Fruit fly (Drosophila melanogaster) whole organism, embryonic: ENCODE results near the gene Lerp.
A peak's percentile ranks its signal among the peaks of the same experiment; 100 is the strongest.

ENCODE experiments used
- Ada2b ChIP-seq: fragments of 200-800 bp; sonication (Bioruptor generic); IDR thresholded peaks from 2 replicates; pipeline ENCODE4 v1.3.6; 2022; ENCODE audit warnings: missing biosample characterization, missing genetic modification characterization
- Bteb2 ChIP-seq: fragments of 200-800 bp; sonication (Bioruptor generic); optimal IDR thresholded peaks from 2 replicates; lab custom pipeline; 2016; ENCODE audit warnings: missing biosample characterization, missing genetic modification characterization
- CG10209 ChIP-seq: fragments of 200-800 bp; sonication (Bioruptor generic); optimal IDR thresholded peaks from 3 replicates; lab custom pipeline; 2017; ENCODE audit warnings: missing biosample characterization, mild to moderate bottlenecking, missing genetic modification characterization, missing genetic modification reagents
- CG10366 ChIP-seq: fragments of 200-800 bp; sonication (Bioruptor generic); IDR thresholded peaks from 2 replicates; pipeline ENCODE4 v1.3.6; 2022; ENCODE audit warnings: missing biosample characterization, missing genetic modification characterization
- CG11247 ChIP-seq: fragments of 200-800 bp; sonication (Bioruptor generic); IDR thresholded peaks from 2 replicates; pipeline ENCODE4 v1.3.6; 2022; ENCODE audit warnings: missing biosample characterization, missing genetic modification characterization
- CG11560 ChIP-seq: fragments of 200-800 bp; sonication (Bioruptor generic); IDR thresholded peaks from 3 replicates; pipeline ENCODE4 v1.3.6; 2022; ENCODE audit warnings: missing biosample characterization, missing genetic modification characterization
- CG12769 ChIP-seq: fragments of 200-800 bp; sonication (Bioruptor generic); optimal IDR thresholded peaks from 2 replicates; lab custom pipeline; 2019; ENCODE audit warnings: missing biosample characterization, mild to moderate bottlenecking, missing genetic modification characterization, moderate library complexity
- CG12942 ChIP-seq: fragments of 200-800 bp; sonication (Bioruptor generic); optimal IDR thresholded peaks from 3 replicates; lab custom pipeline; 2016; ENCODE audit warnings: missing biosample characterization, missing genetic modification characterization
- CG14667 ChIP-seq: fragments of 200-800 bp; sonication (Bioruptor generic); IDR thresholded peaks from 2 replicates; pipeline ENCODE4 v1.3.6; 2022; ENCODE audit warnings: missing biosample characterization, missing genetic modification characterization
- CG14710 ChIP-seq: fragments of 200-800 bp; sonication (Bioruptor generic); optimal IDR thresholded peaks from 3 replicates; lab custom pipeline; 2019; ENCODE audit warnings: missing biosample characterization, mild to moderate bottlenecking, missing genetic modification characterization, moderate library complexity
- CG1603 ChIP-seq: fragments of 200-800 bp; sonication (Bioruptor generic); optimal IDR thresholded peaks from 2 replicates; lab custom pipeline; 2019; ENCODE audit warnings: missing biosample characterization, mild to moderate bottlenecking, missing genetic modification characterization, moderate library complexity
- CG16779 ChIP-seq: fragments of 200-800 bp; sonication (Bioruptor generic); IDR thresholded peaks from 2 replicates; pipeline ENCODE4 v1.3.6; 2022; ENCODE audit warnings: missing biosample characterization, missing genetic modification characterization
- CG16815 ChIP-seq: fragments of 200-800 bp; sonication (Bioruptor generic); optimal IDR thresholded peaks from 3 replicates; lab custom pipeline; 2017; ENCODE audit warnings: missing biosample characterization, mild to moderate bottlenecking, missing genetic modification characterization
- CG17385 ChIP-seq: fragments of 200-800 bp; sonication (Bioruptor generic); optimal IDR thresholded peaks from 3 replicates; lab custom pipeline; 2018; ENCODE audit warnings: missing biosample characterization, mild to moderate bottlenecking, missing genetic modification characterization
- CG2875 ChIP-seq: fragments of 200-800 bp; sonication (Bioruptor generic); optimal IDR thresholded peaks from 2 replicates; lab custom pipeline; 2017; ENCODE audit warnings: missing biosample characterization, mild to moderate bottlenecking, missing genetic modification characterization, missing genetic modification reagents
- CG4404 ChIP-seq: fragments of 200-800 bp; sonication (Bioruptor generic); IDR thresholded peaks from 2 replicates; pipeline ENCODE4 v1.3.6; 2022; ENCODE audit warnings: missing biosample characterization, missing genetic modification characterization
- CG5245 ChIP-seq: fragments of 200-800 bp; sonication (Bioruptor generic); optimal IDR thresholded peaks from 3 replicates; lab custom pipeline; 2016; ENCODE audit warnings: missing biosample characterization, missing genetic modification characterization
- CG5953 ChIP-seq: fragments of 200-800 bp; sonication (Bioruptor generic); IDR thresholded peaks from 2 replicates; pipeline ENCODE4 v1.3.6; 2022; ENCODE audit warnings: missing biosample characterization, missing genetic modification characterization
- CG7357 ChIP-seq: fragments of 200-800 bp; sonication (Bioruptor generic); IDR thresholded peaks from 3 replicates; pipeline ENCODE4 v1.3.6; 2022; ENCODE audit warnings: missing biosample characterization, missing genetic modification characterization
- CG7745 ChIP-seq: fragments of 200-800 bp; sonication (Bioruptor generic); optimal IDR thresholded peaks from 2 replicates; lab custom pipeline; 2018; ENCODE audit warnings: missing biosample characterization, mild to moderate bottlenecking, missing genetic modification characterization, moderate library complexity
- CG7839 ChIP-seq: fragments of 200-800 bp; sonication (Bioruptor generic); optimal IDR thresholded peaks from 3 replicates; lab custom pipeline; 2018; ENCODE audit warnings: missing biosample characterization, mild to moderate bottlenecking, missing genetic modification characterization, moderate library complexity
- CG8290 ChIP-seq, 3 experiments: fragments of 200-800 bp; sonication (Bioruptor generic); optimal IDR thresholded peaks; 2 replicates each; lab custom pipeline; 2016 to 2019; ENCODE audit warnings: missing biosample characterization in 3 of 3, missing genetic modification characterization in 3 of 3, mild to moderate bottlenecking in 2 of 3, moderate library complexity in 1 of 3
- CkIIα-i1 ChIP-seq: fragments of 200-800 bp; sonication (Bioruptor generic); IDR thresholded peaks from 2 replicates; pipeline ENCODE4 v1.3.6; 2022; ENCODE audit warnings: missing biosample characterization, missing genetic modification characterization
- D19A ChIP-seq: fragments of 200-800 bp; optimal IDR thresholded peaks from 3 replicates; lab custom pipeline; 2019; ENCODE audit warnings: missing biosample characterization, mild to moderate bottlenecking, missing genetic modification characterization, moderate library complexity
- Dad ChIP-seq: fragments of 200-800 bp; sonication (Bioruptor generic); optimal IDR thresholded peaks from 3 replicates; lab custom pipeline; 2016; ENCODE audit warnings: missing biosample characterization, missing genetic modification characterization
- Gug ChIP-seq: fragments of 200-800 bp; sonication (Bioruptor generic); IDR thresholded peaks from 4 replicates; pipeline ENCODE4 v1.3.6; 2022; ENCODE audit warnings: missing biosample characterization, missing genetic modification characterization
- HLH3B ChIP-seq: fragments of 200-800 bp; sonication (Bioruptor generic); IDR thresholded peaks from 2 replicates; pipeline ENCODE4 v1.3.6; 2022; ENCODE audit warnings: missing biosample characterization, missing genetic modification characterization
- Hand ChIP-seq: fragments of 200-800 bp; sonication (Bioruptor generic); optimal IDR thresholded peaks from 2 replicates; lab custom pipeline; 2017; ENCODE audit warnings: mild to moderate bottlenecking, missing biosample characterization, missing genetic modification reagents, missing genetic modification characterization
- Meics ChIP-seq: fragments of 200-800 bp; sonication (Bioruptor generic); optimal IDR thresholded peaks from 2 replicates; lab custom pipeline; 2017; ENCODE audit warnings: missing biosample characterization, mild to moderate bottlenecking, missing genetic modification characterization
- Nf-YA ChIP-seq: fragments of 200-800 bp; sonication (Bioruptor generic); IDR thresholded peaks from 2 replicates; pipeline ENCODE4 v1.3.6; 2022; ENCODE audit warnings: missing biosample characterization, missing genetic modification characterization
- Sin3A ChIP-seq: fragments of >200 bp; optimal IDR thresholded peaks from 2 replicates; lab custom pipeline; 2018
- Sry-β ChIP-seq: fragments of 200-800 bp; sonication (Bioruptor generic); optimal IDR thresholded peaks from 2 replicates; lab custom pipeline; 2018; ENCODE audit warnings: missing biosample characterization, mild to moderate bottlenecking, missing genetic modification characterization, moderate library complexity
- YL-1 ChIP-seq: fragments of 200-800 bp; sonication (Bioruptor generic); optimal IDR thresholded peaks from 3 replicates; lab custom pipeline; 2017; ENCODE audit warnings: missing biosample characterization, mild to moderate bottlenecking, missing genetic modification characterization
- amos ChIP-seq: fragments of 200-800 bp; sonication (Bioruptor generic); IDR thresholded peaks from 2 replicates; pipeline ENCODE4 v1.3.6; 2022; ENCODE audit warnings: missing biosample characterization, missing genetic modification characterization; ENCODE audit not compliant: partially characterized antibody
- cas ChIP-seq: fragments of 200-800 bp; sonication (Bioruptor generic); IDR thresholded peaks from 2 replicates; pipeline ENCODE4 v1.3.6; 2022; ENCODE audit warnings: missing biosample characterization, missing genetic modification characterization
- chinmo ChIP-seq: fragments of 200-800 bp; sonication (Bioruptor generic); IDR thresholded peaks from 4 replicates; pipeline ENCODE4 v1.3.6; 2022; ENCODE audit warnings: missing biosample characterization, missing genetic modification characterization; ENCODE audit not compliant: partially characterized antibody
- croc ChIP-seq: fragments of 200-800 bp; sonication (Bioruptor generic); conservative IDR thresholded peaks from 3 replicates; pipeline ENCODE4 v1.3.6; 2022; ENCODE audit warnings: missing biosample characterization, missing genetic modification characterization
- dimm ChIP-seq: fragments of 200-800 bp; sonication (Bioruptor generic); IDR thresholded peaks from 2 replicates; pipeline ENCODE4 v1.3.6; 2022; ENCODE audit warnings: missing biosample characterization, missing genetic modification characterization
- dmrt99B ChIP-seq: fragments of 200-800 bp; sonication (Bioruptor generic); optimal IDR thresholded peaks from 2 replicates; lab custom pipeline; 2018; ENCODE audit warnings: missing biosample characterization, mild to moderate bottlenecking, missing genetic modification characterization, moderate library complexity
- gcm2 ChIP-seq: fragments of 200-800 bp; sonication (Bioruptor generic); optimal IDR thresholded peaks from 2 replicates; lab custom pipeline; 2016; ENCODE audit warnings: missing biosample characterization, missing genetic modification characterization
- gt ChIP-seq: fragments of 200-800 bp; sonication (Bioruptor generic); IDR thresholded peaks from 2 replicates; pipeline ENCODE4 v1.3.6; 2022; ENCODE audit warnings: missing biosample characterization, missing genetic modification characterization
- hkb ChIP-seq, 2 experiments: fragments of 200-800 bp in 1 of 2; fragments of >200 bp in 1 of 2; sonication (Bioruptor generic) in 1 of 2; IDR thresholded peaks in 1 of 2; optimal IDR thresholded peaks in 1 of 2; 2 replicates each; pipeline versions ENCODE4 v1.3.6 to Lab custom; 2017 to 2022; ENCODE audit warnings: missing biosample characterization in 1 of 2, missing genetic modification characterization in 1 of 2
- ind ChIP-seq: fragments of 200-800 bp; sonication (Bioruptor generic); optimal IDR thresholded peaks from 3 replicates; lab custom pipeline; 2016; ENCODE audit warnings: missing biosample characterization, missing genetic modification characterization
- lbe ChIP-seq: fragments of 200-800 bp; sonication (Bioruptor generic); optimal IDR thresholded peaks from 2 replicates; lab custom pipeline; 2016; ENCODE audit warnings: missing biosample characterization, mild to moderate bottlenecking, missing genetic modification characterization
- lilli ChIP-seq: fragments of 200-800 bp; sonication (Bioruptor generic); optimal IDR thresholded peaks from 3 replicates; lab custom pipeline; 2016; ENCODE audit warnings: missing biosample characterization, missing genetic modification characterization
- nmo ChIP-seq: fragments of 200-800 bp; sonication (Bioruptor generic); optimal IDR thresholded peaks from 2 replicates; lab custom pipeline; 2018; ENCODE audit warnings: missing biosample characterization, mild to moderate bottlenecking, missing genetic modification characterization, moderate library complexity
- pnt ChIP-seq: fragments of 200-800 bp; sonication (Bioruptor generic); optimal IDR thresholded peaks from 3 replicates; lab custom pipeline; 2016; ENCODE audit warnings: missing biosample characterization, missing genetic modification characterization
- shn ChIP-seq: fragments of 200-800 bp; sonication (Bioruptor generic); optimal IDR thresholded peaks from 3 replicates; lab custom pipeline; 2016; ENCODE audit warnings: missing biosample characterization, missing genetic modification characterization
- tna ChIP-seq: fragments of 200-800 bp; sonication (Bioruptor generic); IDR thresholded peaks from 2 replicates; pipeline ENCODE4 v1.3.6; 2022; ENCODE audit warnings: missing biosample characterization, missing genetic modification characterization; ENCODE audit not compliant: partially characterized antibody

The Lerp gene

dm6 chr3R:26912615-26913014 lies 49.7 kb upstream of the Lerp start, which contains the start of gene Ets97D (continued):
- no peak for TF ChIP-seq dimm (GFP tag; lab: Robert Waterston, UW)

DNA sequence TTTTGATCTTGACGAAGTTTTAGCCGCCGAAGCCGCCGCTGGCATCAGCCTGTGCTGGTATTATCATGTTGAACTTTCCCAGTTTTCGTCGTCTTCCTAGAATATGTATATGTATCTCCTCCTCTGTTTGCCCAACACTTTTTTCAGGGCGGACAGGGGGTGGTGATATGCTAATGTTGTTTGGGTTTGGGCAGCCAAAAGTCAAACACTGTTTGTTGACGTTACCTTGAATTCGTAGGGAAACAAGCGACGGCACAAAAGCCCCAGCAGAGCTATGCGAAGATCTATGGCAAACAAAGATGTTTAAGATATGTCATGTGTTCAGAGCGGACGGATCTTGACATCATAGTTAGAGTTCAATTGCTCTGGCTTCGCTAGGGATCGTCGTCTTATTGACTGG lies 45.8 kb upstream of the Lerp start:
- TF ChIP-seq CG17385 (GFP tag; lab: Kevin White, UChicago) (peak; percentile 10), cas (GFP tag; lab: Robert Waterston, UW) (no peak), gt (GFP tag; lab: Robert Waterston, UW) (no peak), YL-1 (GFP tag; lab: Kevin White, UChicago) (no peak), D19A (tag; lab: Kevin White, UChicago) (no peak), CG7357 (GFP tag; lab: Robert Waterston, UW) (no peak), lbe (GFP tag; lab: Kevin White, UChicago) (no peak), tna (GFP tag; lab: Robert Waterston, UW) (no peak), hkb (optimal IDR thresholded peaks at IDR 0.05; lab: Kevin White, UChicago) (no peak), hkb (GFP tag; IDR thresholded peaks at IDR 0.05; lab: Robert Waterston, UW) (0 out of 2 replicates have a peak, but pooled peaks have one; percentile 24), ind (GFP tag; lab: Kevin White, UChicago) (no peak), CkIIα-i1 (no peak), CG16815 (GFP tag; lab: Kevin White, UChicago) (no peak), dmrt99B (peak; percentile 41), Nf-YA (no peak), CG14667 (GFP tag; lab: Robert Waterston, UW) (0 out of 2 replicates have a peak, but pooled peaks have one; percentile 10), CG5245 (GFP tag; lab: Kevin White, UChicago) (no peak), HLH3B (GFP tag; lab: Robert Waterston, UW) (no peak; the same call in 1 of the 2 replicates), CG14710 (tag; lab: Kevin White, UChicago) (peak; percentile 37), CG2875 (GFP tag; lab: Kevin White, UChicago) (peak; percentile 43), CG4404 (no peak), nmo (GFP tag; lab: Kevin White, UChicago) (no peak), CG7745 (tag; lab: Kevin White, UChicago) (no peak), CG1603 (peak; percentile 36), CG12769 (tag; lab: Kevin White, UChicago) (peak; percentile 32), CG16779 (GFP tag; lab: Robert Waterston, UW) (no peak), chinmo (GFP tag; lab: Robert Waterston, UW) (no peak), lilli (GFP tag; lab: Kevin White, UChicago) (no peak), CG12942 (GFP tag; lab: Kevin White, UChicago) (no peak), Ada2b (no peak), Gug (GFP tag; lab: Robert Waterston, UW) (no peak), CG10209 (GFP tag; lab: Kevin White, UChicago) (peak; percentile 20), Sin3A (lab: Kevin White, UChicago) (no peak), shn (GFP tag; lab: Kevin White, UChicago) (no peak), CG7839 (no peak), gcm2 (GFP tag; lab: Kevin White, UChicago) (no peak), CG5953 (GFP tag; lab: Robert Waterston, UW) (no peak), Bteb2 (GFP tag; lab: Kevin White, UChicago) (no peak), CG11560 (tag; lab: Robert Waterston, UW) (no peak), Hand (GFP tag; lab: Kevin White, UChicago) (no peak), CG8290 (GFP tag; optimal IDR thresholded peaks at IDR 0.05; lab: Kevin White, UChicago) (no peak), CG8290 (tag; optimal IDR thresholded peaks at IDR 0.05; lab: Kevin White, UChicago) (peak in 1 of 2 experiments; percentile 52), Dad (GFP tag; lab: Kevin White, UChicago) (no peak), Sry-β (GFP tag; lab: Kevin White, UChicago) (no peak), Meics (GFP tag; lab: Kevin White, UChicago) (no peak), CG10366 (no peak; the same call in 1 of the 2 replicates), croc (GFP tag; lab: Robert Waterston, UW) (no peak), amos (GFP tag; lab: Robert Waterston, UW) (no peak), CG11247 (GFP tag; lab: Robert Waterston, UW) (no peak), pnt (GFP tag; lab: Kevin White, UChicago) (no peak)
